Worm (Caenorhabditis elegans): Measurements from ENCODE around the gene C04E7.5.
"Not testable (repeated sequence)": the region's sequence is repeated elsewhere in the genome, so short reads cannot be mapped to it uniquely, and the experiment has no call there.

The C04E7.5 gene

ce11 chrX:360479-360878 is at the start of gene C04E7.5:
Gene C04E7.5 (plus strand): TSS chrX:360779.
- TF ChIP-seq mep-1 (tag; optimal IDR thresholded peaks at IDR 0.05) (no peak), ceh-43 (GFP tag; optimal IDR thresholded peaks at IDR 0.05) (no peak), nhr-76 (tag; optimal IDR thresholded peaks at IDR 0.05) (no peak), blmp-1 (tag; optimal IDR thresholded peaks at IDR 0.05) (no peak), ceh-83 (GFP tag; optimal IDR thresholded peaks at IDR 0.05) (no peak), snpc-4 (tag; optimal IDR thresholded peaks at IDR 0.05) (no peak), unc-62 (GFP tag; optimal IDR thresholded peaks at IDR 0.05) (no peak), nhr-12 (tag; optimal IDR thresholded peaks at IDR 0.05) (no peak), lin-32 (GFP tag; optimal IDR thresholded peaks at IDR 0.05) (no peak), ces-1 (GFP tag; optimal IDR thresholded peaks at IDR 0.05) (no peak), cnd-1 (tag; optimal IDR thresholded peaks at IDR 0.05) (no peak), bed-3 (GFP tag; optimal IDR thresholded peaks at IDR 0.05) (no peak), drap-1 (GFP tag; optimal IDR thresholded peaks at IDR 0.05) (no peak)

DNA sequence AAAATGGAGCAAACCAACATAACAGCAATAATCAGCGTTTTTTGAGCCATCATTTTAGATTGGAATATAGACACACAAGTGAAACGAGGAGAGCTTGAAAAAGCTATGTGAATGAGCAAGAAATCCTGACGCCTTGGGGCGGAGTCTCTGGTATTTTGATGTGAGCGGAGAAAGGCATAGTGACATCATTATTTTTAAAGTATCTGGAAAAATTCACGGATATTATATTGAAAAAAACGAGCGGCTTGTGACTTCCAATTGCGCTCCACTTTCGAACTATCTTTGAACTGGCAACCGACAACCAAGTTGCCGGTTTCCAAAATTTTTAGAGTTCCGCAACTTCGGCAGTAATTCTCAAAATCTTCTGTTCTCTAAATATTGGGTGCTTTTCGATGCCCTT is 49.4 kb upstream of the C04E7.5 start, which contains the start of gene nlp-64:
nlp-64 (minus strand) TSS at position 101 of the 400 bp plus-strand sequence.
- TF ChIP-seq nhr-28 (tag; optimal IDR thresholded peaks at IDR 0.05) (no peak), drap-1 (GFP tag; optimal IDR thresholded peaks at IDR 0.05) (no peak), ham-2 (GFP tag; optimal IDR thresholded peaks at IDR 0.05) (no peak), lin-13 (tag; optimal IDR thresholded peaks at IDR 0.05) (no peak), nhr-76 (tag; optimal IDR thresholded peaks at IDR 0.05) (no peak), pha-4 (tag; optimal IDR thresholded peaks at IDR 0.05) (no peak), elt-1 (tag; optimal IDR thresholded peaks at IDR 0.05; ENCODE audit: borderline replicate concordance, insufficient read depth) (no peak), M03D4.4 (tag; optimal IDR thresholded peaks at IDR 0.05) (no peak), elt-3 (tag; optimal IDR thresholded peaks at IDR 0.05) (no peak), cnd-1 (tag; optimal IDR thresholded peaks at IDR 0.05) (no peak), unc-62 (GFP tag; optimal IDR thresholded peaks at IDR 0.05) (no peak)

ce11 chrX:312238-312637 is 48.3 kb upstream of the C04E7.5 start:
- TF ChIP-seq sptf-1 (tag; optimal IDR thresholded peaks at IDR 0.05) = no peak
- no peak for TF ChIP-seq cnd-1 (tag; optimal IDR thresholded peaks at IDR 0.05)
- no peak for TF ChIP-seq nhr-237 (tag; optimal IDR thresholded peaks at IDR 0.05)
- no peak for TF ChIP-seq unc-62 (GFP tag; optimal IDR thresholded peaks at IDR 0.05)
- TF ChIP-seq lin-32 (GFP tag; optimal IDR thresholded peaks at IDR 0.05) = no peak
- TF ChIP-seq mep-1 (tag; optimal IDR thresholded peaks at IDR 0.05) = no peak
- TF ChIP-seq blmp-1 (tag; optimal IDR thresholded peaks at IDR 0.05) = no peak
- no peak for TF ChIP-seq ceh-39 (tag; optimal IDR thresholded peaks at IDR 0.05)
- TF ChIP-seq ztf-11 (tag; optimal IDR thresholded peaks at IDR 0.05) = no peak
- no peak for TF ChIP-seq pha-4 (tag; optimal IDR thresholded peaks at IDR 0.05)
- no peak for TF ChIP-seq unc-39 (tag; optimal IDR thresholded peaks at IDR 0.05)
- no peak for TF ChIP-seq hlh-1 (tag; optimal IDR thresholded peaks at IDR 0.05)
- TF ChIP-seq unc-120 (tag; optimal IDR thresholded peaks at IDR 0.05; ENCODE audit: poor library complexity, severe bottlenecking) = no peak
- TF ChIP-seq nhr-12 (tag; optimal IDR thresholded peaks at IDR 0.05) = no peak
- no peak for TF ChIP-seq sem-2 (GFP tag; optimal IDR thresholded peaks at IDR 0.05)
- TF ChIP-seq flh-1 (GFP tag; optimal IDR thresholded peaks at IDR 0.05) = no peak
- TF ChIP-seq elt-1 (tag; optimal IDR thresholded peaks at IDR 0.05; ENCODE audit: borderline replicate concordance, insufficient read depth) = no peak

DNA sequence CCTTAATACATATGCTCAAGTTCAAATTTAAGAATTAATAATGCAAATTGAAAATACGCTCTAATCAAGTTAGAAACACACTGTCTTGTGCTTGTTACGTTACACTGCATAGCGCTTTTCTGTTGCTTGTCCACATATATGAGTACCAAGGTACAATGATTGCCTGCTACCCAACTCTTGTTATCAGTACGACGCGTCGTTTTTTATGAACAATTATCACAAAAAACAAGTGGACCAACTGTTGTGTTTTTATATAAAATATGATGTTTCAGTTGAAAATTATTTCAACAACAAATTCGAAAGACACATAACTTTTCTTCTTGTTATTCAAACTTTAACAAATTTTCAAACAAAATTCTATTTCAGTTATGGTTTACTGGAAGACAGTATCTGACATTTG is 47.7 kb upstream of the C04E7.5 start, which contains the start of gene M02E1.4:
M02E1.4 (plus strand) TSS at position 367 of the 400 bp plus-strand sequence.
- TF ChIP-seq lsy-2 (tag; optimal IDR thresholded peaks at IDR 0.05) = no peak
- no peak for TF ChIP-seq ham-2 (GFP tag; optimal IDR thresholded peaks at IDR 0.05)
- TF ChIP-seq ceh-43 (GFP tag; optimal IDR thresholded peaks at IDR 0.05) = no peak
- TF ChIP-seq nhr-2 (tag; optimal IDR thresholded peaks at IDR 0.05) = no peak
- TF ChIP-seq flh-1 (GFP tag; optimal IDR thresholded peaks at IDR 0.05) = no peak
- no peak for TF ChIP-seq sem-2 (GFP tag; optimal IDR thresholded peaks at IDR 0.05)

DNA sequence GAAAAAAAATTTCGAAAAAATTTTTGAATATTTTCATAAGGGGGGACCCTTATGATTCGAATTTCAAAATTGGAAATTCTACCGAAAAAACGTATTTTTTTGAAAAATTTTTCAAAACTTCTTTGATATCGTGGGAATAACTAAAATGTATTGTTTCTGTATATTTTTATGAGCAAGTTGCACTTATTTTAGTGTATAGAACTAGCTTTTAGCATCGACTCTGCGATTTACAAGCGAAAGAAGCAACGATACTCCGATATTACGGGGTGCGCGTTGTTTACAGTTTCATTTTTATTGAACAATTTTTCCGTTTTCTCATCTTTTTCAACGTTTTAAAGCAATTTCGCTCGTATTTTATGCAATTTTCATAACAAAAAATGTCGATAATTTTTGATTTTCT is 38.4 kb upstream of the C04E7.5 start, which contains the start of gene M02E1.3:
M02E1.3 (plus strand) TSS at position 301 of the 400 bp plus-strand sequence.
- TF ChIP-seq mep-1, zip-8, elt-3 (tag; optimal IDR thresholded peaks at IDR 0.05): not testable (repeated sequence)
